Worm (Caenorhabditis elegans) whole organism, midembryonic: ENCODE measurements around the gene ZK1127.13.

ENCODE experiments used
- T22C8.4 ChIP-seq: fragments of 200-800 bp; sonication (Bioruptor generic); IDR thresholded peaks from 2 replicates; pipeline ENCODE4 v1.3.6; 2022; ENCODE audit warnings: missing genetic modification characterization, missing compliant biosample characterization
- klf-2 ChIP-seq: fragments of 200-800 bp; sonication (Bioruptor generic); conservative IDR thresholded peaks from 2 replicates; pipeline ENCODE4 v1.3.6; 2022; ENCODE audit warnings: missing genetic modification reagents, missing genetic modification characterization, missing compliant biosample characterization
- ref-1 ChIP-seq: fragments of 200-800 bp; sonication (Bioruptor generic); conservative IDR thresholded peaks from 2 replicates; pipeline ENCODE4 v1.3.6; 2022; ENCODE audit warnings: missing genetic modification reagents, missing genetic modification characterization, missing compliant biosample characterization
- tab-1 ChIP-seq: fragments of 200-800 bp; sonication (Bioruptor generic); IDR thresholded peaks from 2 replicates; pipeline ENCODE4 v1.3.6; 2022; ENCODE audit warnings: missing genetic modification characterization, missing compliant biosample characterization

- TF ChIP-seq tab-1 (no peak), T22C8.4 (GFP tag; lab: Robert Waterston, UW) (no peak), ref-1 (no peak), klf-2 (GFP tag; lab: Robert Waterston, UW) (no peak)
Observed at ce11 chrII:7102288-7102687, 49.2 kb downstream of the ZK1127.13 start.
